Worm (Caenorhabditis elegans) whole organism, L4/young adult: Measurements from ENCODE around the gene cest-33.

Experiments used
- W03F9.2 ChIP-seq: fragments of 150-350 bp; optimal IDR thresholded peaks from 2 replicates; lab custom pipeline; 2014; ENCODE audit warnings: missing biosample characterization, missing genetic modification characterization
- him-1 ChIP-seq: sonication (generic microtip); optimal IDR thresholded peaks from 2 replicates; lab custom pipeline; 2016; ENCODE audit warnings: missing genotype, missing genetic modification reagents, missing genetic modification characterization, missing compliant biosample characterization

- TF ChIP-seq him-1 (tag; lab: Kevin White, UChicago) (no peak), W03F9.2 (no peak)
Measured at ce11 chrV:6385677-6386276, 20.3 kb upstream of the cest-33 start.
